Fruit fly (Drosophila melanogaster) whole organism, embryonic: Measurements from ENCODE around the gene baf.

ENCODE experiments used
- CG10209 ChIP-seq: fragments of 200-800 bp; sonication (Bioruptor generic); optimal IDR thresholded peaks from 3 replicates; lab custom pipeline; 2017; ENCODE audit warnings: missing biosample characterization, mild to moderate bottlenecking, missing genetic modification characterization, missing genetic modification reagents
- CG10462 ChIP-seq: fragments of 200-800 bp; sonication (Bioruptor generic); optimal IDR thresholded peaks from 2 replicates; lab custom pipeline; 2016; ENCODE audit warnings: missing biosample characterization, missing genetic modification characterization
- CG10543 ChIP-seq: fragments of 200-800 bp; sonication (Bioruptor generic); optimal IDR thresholded peaks from 3 replicates; lab custom pipeline; 2017; ENCODE audit warnings: missing biosample characterization, mild to moderate bottlenecking, missing genetic modification characterization, moderate library complexity
- CG11398 ChIP-seq: fragments of 200-800 bp; sonication (Bioruptor generic); optimal IDR thresholded peaks from 2 replicates; lab custom pipeline; 2016; ENCODE audit warnings: missing biosample characterization, missing genetic modification characterization
- CG13424 ChIP-seq: fragments of 200-800 bp; sonication (Bioruptor generic); optimal IDR thresholded peaks from 2 replicates; lab custom pipeline; 2019; ENCODE audit warnings: missing biosample characterization, mild to moderate bottlenecking, missing genetic modification characterization, moderate library complexity
- CG14710 ChIP-seq: fragments of 200-800 bp; sonication (Bioruptor generic); optimal IDR thresholded peaks from 3 replicates; lab custom pipeline; 2019; ENCODE audit warnings: missing biosample characterization, mild to moderate bottlenecking, missing genetic modification characterization, moderate library complexity
- CG15514 ChIP-seq: fragments of 200-800 bp; sonication (Bioruptor generic); optimal IDR thresholded peaks from 3 replicates; lab custom pipeline; 2017; ENCODE audit warnings: missing biosample characterization, missing genetic modification characterization, mild to moderate bottlenecking, moderate library complexity, missing genetic modification reagents
- CG18599 ChIP-seq: fragments of 200-800 bp; sonication (Bioruptor generic); optimal IDR thresholded peaks from 3 replicates; lab custom pipeline; 2017; ENCODE audit warnings: missing biosample characterization, missing genetic modification characterization, mild to moderate bottlenecking, moderate library complexity, missing genetic modification reagents
- CG30403 ChIP-seq: fragments of 200-800 bp; sonication (Bioruptor generic); optimal IDR thresholded peaks from 3 replicates; lab custom pipeline; 2016; ENCODE audit warnings: missing biosample characterization, missing genetic modification characterization
- CG3281 ChIP-seq: fragments of 200-800 bp; sonication (Bioruptor generic); optimal IDR thresholded peaks from 3 replicates; lab custom pipeline; 2017; ENCODE audit warnings: missing biosample characterization, mild to moderate bottlenecking, missing genetic modification characterization
- CG42726 ChIP-seq: fragments of 200-800 bp; sonication (Bioruptor generic); IDR thresholded peaks from 2 replicates; pipeline ENCODE4 v1.3.6; 2022; ENCODE audit warnings: missing biosample characterization, missing genetic modification characterization; ENCODE audit not compliant: partially characterized antibody
- CG7271 ChIP-seq: fragments of 200-800 bp; sonication (Bioruptor generic); optimal IDR thresholded peaks from 2 replicates; lab custom pipeline; 2018; ENCODE audit warnings: missing biosample characterization, mild to moderate bottlenecking, missing genetic modification characterization, moderate library complexity
- CG9437 ChIP-seq: fragments of 200-800 bp; sonication (Bioruptor generic); optimal IDR thresholded peaks from 2 replicates; lab custom pipeline; 2018; ENCODE audit warnings: missing biosample characterization, mild to moderate bottlenecking, missing genetic modification characterization
- Dek ChIP-seq: fragments of 200-800 bp; sonication (Bioruptor generic); optimal IDR thresholded peaks from 3 replicates; lab custom pipeline; 2019; ENCODE audit warnings: missing biosample characterization, mild to moderate bottlenecking, missing genetic modification characterization, moderate library complexity
- Dip2 ChIP-seq: fragments of 200-800 bp; sonication (Bioruptor generic); IDR thresholded peaks from 2 replicates; pipeline ENCODE4 v1.3.6; 2022; ENCODE audit warnings: missing biosample characterization, missing genetic modification characterization
- Fer1 ChIP-seq: fragments of 200-800 bp; sonication (Bioruptor generic); optimal IDR thresholded peaks from 2 replicates; lab custom pipeline; 2017; ENCODE audit warnings: missing biosample characterization, mild to moderate bottlenecking, missing genetic modification characterization
- Hmr ChIP-seq: fragments of 200-800 bp; sonication (Bioruptor generic); optimal IDR thresholded peaks from 3 replicates; lab custom pipeline; 2017; ENCODE audit warnings: mild to moderate bottlenecking, missing biosample characterization, missing genetic modification reagents, missing genetic modification characterization
- Hr78 ChIP-seq, 2 experiments: fragments of 200-800 bp in 1 of 2; fragments of >200 bp in 1 of 2; sonication (Bioruptor generic) in 1 of 2; optimal IDR thresholded peaks; 2 replicates each; lab custom pipeline; 2017 to 2019; ENCODE audit warnings: missing biosample characterization in 2 of 2, missing genetic modification characterization in 2 of 2, mild to moderate bottlenecking in 1 of 2, moderate library complexity in 1 of 2
- Kr ChIP-seq: fragments of 200-800 bp; sonication (Bioruptor generic); optimal IDR thresholded peaks from 2 replicates; lab custom pipeline; 2017; ENCODE audit warnings: missing biosample characterization, mild to moderate bottlenecking, missing genetic modification characterization
- Mrtf ChIP-seq: fragments of 200-800 bp; sonication (Bioruptor generic); IDR thresholded peaks from 3 replicates; pipeline ENCODE4 v1.3.6; 2022; ENCODE audit warnings: missing biosample characterization, missing genetic modification characterization
- NfI ChIP-seq: fragments of 200-800 bp; sonication (Bioruptor generic); optimal IDR thresholded peaks from 3 replicates; lab custom pipeline; 2018; ENCODE audit warnings: missing biosample characterization, mild to moderate bottlenecking, missing genetic modification characterization, moderate library complexity
- Optix ChIP-seq: fragments of 200-800 bp; sonication (Bioruptor generic); IDR thresholded peaks from 3 replicates; pipeline ENCODE4 v1.3.6; 2022; ENCODE audit warnings: missing biosample characterization, missing genetic modification characterization
- PHDP ChIP-seq: fragments of 200-800 bp; sonication (Bioruptor generic); optimal IDR thresholded peaks from 3 replicates; lab custom pipeline; 2018; ENCODE audit warnings: missing biosample characterization, mild to moderate bottlenecking, missing genetic modification characterization, moderate library complexity
- Ptx1 ChIP-seq: fragments of 200-800 bp; sonication (Bioruptor generic); IDR thresholded peaks from 2 replicates; pipeline ENCODE4 v1.3.6; 2022; ENCODE audit warnings: missing biosample characterization, missing genetic modification characterization
- Rfx ChIP-seq: fragments of 200-800 bp; sonication (Bioruptor generic); IDR thresholded peaks from 2 replicates; pipeline ENCODE4 v1.3.6; 2022; ENCODE audit warnings: missing biosample characterization, missing genetic modification characterization
- Sin3A ChIP-seq: fragments of >200 bp; optimal IDR thresholded peaks from 2 replicates; lab custom pipeline; 2018
- Six4 ChIP-seq: fragments of 200-800 bp; sonication (Bioruptor generic); optimal IDR thresholded peaks from 2 replicates; lab custom pipeline; 2016; ENCODE audit warnings: missing biosample characterization, missing genetic modification characterization
- al ChIP-seq: fragments of 200-800 bp; sonication (Bioruptor generic); IDR thresholded peaks from 2 replicates; pipeline ENCODE4 v1.3.6; 2022; ENCODE audit warnings: missing biosample characterization, missing genetic modification characterization
- cad ChIP-seq: fragments of >200 bp; optimal IDR thresholded peaks from 2 replicates; lab custom pipeline; 2017; ENCODE audit warnings: missing biosample characterization, missing genetic modification characterization
- cg ChIP-seq: fragments of 200-800 bp; sonication (Bioruptor generic); optimal IDR thresholded peaks from 3 replicates; lab custom pipeline; 2019; ENCODE audit warnings: missing biosample characterization, mild to moderate bottlenecking, missing genetic modification characterization, moderate library complexity
- cwo ChIP-seq: fragments of 200-800 bp; sonication (Bioruptor generic); optimal IDR thresholded peaks from 3 replicates; lab custom pipeline; 2017; ENCODE audit warnings: missing biosample characterization, missing genetic modification characterization, mild to moderate bottlenecking, moderate library complexity, missing genetic modification reagents
- dm ChIP-seq: fragments of 200-800 bp; sonication (Bioruptor generic); optimal IDR thresholded peaks from 3 replicates; lab custom pipeline; 2016; ENCODE audit warnings: missing biosample characterization, missing genetic modification characterization
- dysf ChIP-seq: fragments of 200-800 bp; sonication (Bioruptor generic); IDR thresholded peaks from 3 replicates; pipeline ENCODE4 v1.3.6; 2022; ENCODE audit warnings: missing biosample characterization, missing genetic modification characterization
- ems ChIP-seq: fragments of 200-800 bp; sonication (Bioruptor generic); optimal IDR thresholded peaks from 3 replicates; lab custom pipeline; 2016; ENCODE audit warnings: missing biosample characterization, missing genetic modification characterization
- ewg ChIP-seq: fragments of 200-800 bp; sonication (Bioruptor generic); optimal IDR thresholded peaks from 3 replicates; lab custom pipeline; 2017; ENCODE audit warnings: mild to moderate bottlenecking, missing biosample characterization, missing genetic modification reagents, missing genetic modification characterization
- exex ChIP-seq: fragments of 200-800 bp; sonication (Bioruptor generic); optimal IDR thresholded peaks from 4 replicates; lab custom pipeline; 2018; ENCODE audit warnings: missing biosample characterization, mild to moderate bottlenecking, missing genetic modification characterization, moderate library complexity
- gce ChIP-seq: fragments of 200-800 bp; sonication (Bioruptor generic); IDR thresholded peaks from 3 replicates; pipeline ENCODE4 v1.3.6; 2022; ENCODE audit warnings: missing biosample characterization, missing genetic modification characterization
- gcm2 ChIP-seq: fragments of 200-800 bp; sonication (Bioruptor generic); optimal IDR thresholded peaks from 2 replicates; lab custom pipeline; 2016; ENCODE audit warnings: missing biosample characterization, missing genetic modification characterization
- grau ChIP-seq: fragments of 200-800 bp; optimal IDR thresholded peaks from 3 replicates; lab custom pipeline; 2019; ENCODE audit warnings: missing biosample characterization, mild to moderate bottlenecking, missing genetic modification characterization, moderate library complexity
- lab ChIP-seq: fragments of 200-800 bp; sonication (Bioruptor generic); optimal IDR thresholded peaks from 3 replicates; lab custom pipeline; 2017; ENCODE audit warnings: missing biosample characterization, missing genetic modification characterization, mild to moderate bottlenecking, moderate library complexity, missing genetic modification reagents
- oc ChIP-seq: fragments of 200-800 bp; sonication (Bioruptor generic); optimal IDR thresholded peaks from 2 replicates; lab custom pipeline; 2018; ENCODE audit warnings: missing biosample characterization, mild to moderate bottlenecking, missing genetic modification characterization, moderate library complexity
- pan ChIP-seq, 4 experiments: fragments of >200 bp in 3 of 4; fragments of 200-800 bp in 1 of 4; sonication (Bioruptor generic) in 1 of 4; optimal IDR thresholded peaks in 3 of 4; IDR thresholded peaks in 1 of 4; 2 replicates each; pipeline versions ENCODE4 v1.3.6 to Lab custom; 2017 to 2022; ENCODE audit warnings: missing biosample characterization in 2 of 4, missing genetic modification characterization in 2 of 4, mixed read lengths in 1 of 4
- pzg ChIP-seq: fragments of 200-800 bp; sonication (Bioruptor generic); optimal IDR thresholded peaks from 3 replicates; lab custom pipeline; 2018; ENCODE audit warnings: missing biosample characterization, mild to moderate bottlenecking, missing genetic modification characterization, moderate library complexity
- row ChIP-seq: fragments of 200-800 bp; sonication (Bioruptor generic); IDR thresholded peaks from 3 replicates; pipeline ENCODE4 v1.3.6; 2022; ENCODE audit warnings: missing biosample characterization, missing genetic modification characterization
- sens ChIP-seq: fragments of 200-800 bp; sonication (Bioruptor generic); peaks from one replicate; lab custom pipeline; 2016; ENCODE audit warnings: missing biosample characterization, missing genetic modification characterization
- slbo ChIP-seq: fragments of 200-800 bp; sonication (Bioruptor generic); IDR thresholded peaks from 2 replicates; pipeline ENCODE4 v1.3.6; 2022; ENCODE audit warnings: missing biosample characterization, missing genetic modification characterization
- unc-4 ChIP-seq: fragments of 200-800 bp; sonication (Bioruptor generic); IDR thresholded peaks from 2 replicates; pipeline ENCODE4 v1.3.6; 2022; ENCODE audit warnings: missing biosample characterization, missing genetic modification characterization; ENCODE audit not compliant: partially characterized antibody
- usp ChIP-seq: fragments of >200 bp; optimal IDR thresholded peaks from 2 replicates; lab custom pipeline; 2017; ENCODE audit warnings: missing biosample characterization, missing genetic modification characterization

Gene baf

DNA sequence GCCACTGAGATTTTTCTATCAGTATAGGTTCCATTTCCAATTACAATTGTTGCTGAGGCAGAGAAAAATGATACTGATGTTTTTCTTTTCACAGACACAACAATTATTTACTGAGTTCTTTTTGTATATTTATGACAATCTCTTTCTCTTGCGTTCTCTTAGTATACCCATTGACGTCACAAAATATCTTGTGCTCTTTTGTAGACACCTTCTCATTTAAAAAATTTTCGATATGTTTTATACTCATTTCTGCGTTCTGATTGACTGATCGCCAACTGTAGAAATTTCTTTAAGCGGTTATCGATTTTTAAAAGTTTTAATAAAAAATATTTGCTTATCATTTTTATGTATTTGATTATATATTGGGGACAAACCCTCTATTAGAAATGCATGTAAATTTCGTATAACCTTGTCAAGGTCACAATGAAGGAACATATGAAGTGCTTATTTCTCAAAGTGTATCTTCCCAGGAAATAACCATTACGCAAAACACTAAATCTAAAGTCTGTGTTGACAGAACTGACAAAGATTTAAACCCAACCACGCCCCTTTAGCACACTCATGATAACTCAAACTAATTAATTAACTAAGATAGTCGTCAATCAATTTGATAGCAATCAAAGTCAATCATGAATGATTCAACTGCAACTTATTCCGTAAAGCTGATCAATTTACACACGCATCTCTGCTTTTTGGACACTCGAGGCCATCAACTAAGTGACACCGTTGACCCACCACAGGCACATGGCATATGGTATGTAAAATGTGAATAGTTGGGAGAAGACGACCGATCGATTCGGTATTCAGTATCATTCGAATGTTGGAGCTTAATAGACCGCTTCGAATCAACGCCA, 18.4 kb upstream of the baf start, which contains the start of the genes Glyat and Tg (continued):
- no peak for TF ChIP-seq Dip2
- TF ChIP-seq CG30403 (GFP tag; lab: Kevin White, UChicago), result peak; percentile 20
- no peak for TF ChIP-seq Optix (GFP tag; lab: Robert Waterston, UW)
- TF ChIP-seq ewg (GFP tag; lab: Kevin White, UChicago), result no peak
- TF ChIP-seq CG11398 (GFP tag; lab: Kevin White, UChicago), result no peak
- no peak for TF ChIP-seq ems (GFP tag; lab: Kevin White, UChicago)
- no peak for TF ChIP-seq gce (GFP tag; lab: Robert Waterston, UW)
- TF ChIP-seq pan (optimal IDR thresholded peaks at IDR 0.05; lab: Kevin White, UChicago), result no peak
- TF ChIP-seq pan (GFP tag; optimal IDR thresholded peaks at IDR 0.05 in 1 of 2, IDR thresholded peaks at IDR 0.05 in 1 of 2), result peak in 1 of 2 experiments; percentile 30
- no peak for TF ChIP-seq cg (GFP tag; lab: Kevin White, UChicago)
- no peak for TF ChIP-seq CG10462
- no peak for TF ChIP-seq CG7271 (tag; lab: Kevin White, UChicago)
- peak; percentile 19 for TF ChIP-seq Hmr (GFP tag; lab: Kevin White, UChicago)
- TF ChIP-seq Hr78 (GFP tag; optimal IDR thresholded peaks at IDR 0.05; lab: Kevin White, UChicago), result no peak
- TF ChIP-seq cad (GFP tag; lab: Kevin White, UChicago), result no peak
- no peak for TF ChIP-seq Kr (GFP tag; lab: Kevin White, UChicago)
- peak; percentile 19 for TF ChIP-seq CG13424 (tag; lab: Kevin White, UChicago)
- no peak for TF ChIP-seq Six4 (GFP tag; lab: Kevin White, UChicago)
- peak; percentile 35 for TF ChIP-seq pzg (GFP tag; lab: Kevin White, UChicago)
- no peak; the same call in 1 of the 2 replicates for TF ChIP-seq Ptx1 (GFP tag; lab: Robert Waterston, UW)
- peak; percentile 11 for TF ChIP-seq CG10543 (GFP tag; lab: Kevin White, UChicago)
- TF ChIP-seq Rfx (GFP tag; lab: Robert Waterston, UW), result peak; percentile 73
- no peak for TF ChIP-seq dm (GFP tag; lab: Kevin White, UChicago)
- peak; percentile 1 for TF ChIP-seq cwo (GFP tag; lab: Kevin White, UChicago)
- TF ChIP-seq grau (tag; lab: Kevin White, UChicago), result peak; percentile 41
- TF ChIP-seq CG3281 (GFP tag; lab: Kevin White, UChicago), result peak; percentile 29
- TF ChIP-seq CG18599 (GFP tag; lab: Kevin White, UChicago), result peak; percentile 42
- TF ChIP-seq NfI, result peak; percentile 13
- peak; percentile 52 for TF ChIP-seq al (GFP tag; lab: Robert Waterston, UW)
- TF ChIP-seq Dek (tag; lab: Kevin White, UChicago), result peak; percentile 45
- peak; percentile 42; the same call in 2 of the 3 replicates for TF ChIP-seq dysf (GFP tag; lab: Robert Waterston, UW)
- TF ChIP-seq Mrtf (GFP tag; lab: Robert Waterston, UW), result no peak
- peak; percentile 37 for TF ChIP-seq lab (GFP tag; lab: Kevin White, UChicago)
- TF ChIP-seq CG14710, result no peak
- TF ChIP-seq CG15514 (GFP tag; lab: Kevin White, UChicago), result no peak
- no peak for TF ChIP-seq Sin3A
- peak; percentile 15 for TF ChIP-seq PHDP (tag; lab: Kevin White, UChicago)
- TF ChIP-seq exex (tag; lab: Kevin White, UChicago), result no peak
- TF ChIP-seq sens, result peak; percentile 76
- TF ChIP-seq row (GFP tag; lab: Robert Waterston, UW), result peak; percentile 60
- TF ChIP-seq slbo (GFP tag; lab: Robert Waterston, UW), result peak; percentile 51
- no peak for TF ChIP-seq oc (tag; lab: Kevin White, UChicago)
- TF ChIP-seq Fer1 (GFP tag; lab: Kevin White, UChicago), result peak; percentile 50
- TF ChIP-seq CG9437, result peak; percentile 18
- no peak for TF ChIP-seq usp (GFP tag; lab: Kevin White, UChicago)
- TF ChIP-seq unc-4, result peak; percentile 49; the same call in 1 of the 2 replicates
- TF ChIP-seq CG42726 (GFP tag; lab: Robert Waterston, UW), result peak; percentile 10; the same call in 1 of the 2 replicates
- TF ChIP-seq CG10209 (GFP tag; lab: Kevin White, UChicago), result no peak
- no peak for TF ChIP-seq gcm2 (GFP tag; lab: Kevin White, UChicago)
